Fruit fly (Drosophila melanogaster): Measurements from ENCODE around the gene BigH1.

Gene BigH1

DNA sequence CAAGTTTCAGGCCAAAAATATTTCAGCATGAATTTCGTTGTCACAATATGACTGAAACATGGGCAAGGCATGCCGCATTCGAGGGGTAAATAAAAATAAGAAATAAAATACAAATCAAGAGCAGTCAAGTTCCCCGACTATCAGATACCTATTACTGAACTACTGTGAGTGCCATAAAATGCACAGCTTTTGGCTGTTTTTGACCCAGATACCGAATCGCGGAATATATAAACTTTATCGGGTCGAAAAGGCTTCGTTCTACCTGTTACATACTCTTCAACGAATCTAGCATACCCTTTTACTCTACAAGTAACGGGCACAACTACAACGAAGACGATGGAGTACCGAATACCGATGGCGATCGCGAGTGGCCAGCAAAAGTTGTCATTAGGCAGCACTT, 43.6 kb downstream of the BigH1 start (continued):
- TF ChIP-seq CG16815 (GFP tag; optimal IDR thresholded peaks at IDR 0.05) (no peak), jumu (GFP tag; optimal IDR thresholded peaks at IDR 0.05) (peak; percentile 37), grau (tag; optimal IDR thresholded peaks at IDR 0.05) (peak; percentile 51), CG11247 (GFP tag; IDR thresholded peaks at IDR 0.05) (peak; percentile 73), eyg (GFP tag; optimal IDR thresholded peaks at IDR 0.05) (peak; percentile 57), ERR (GFP tag; optimal IDR thresholded peaks at IDR 0.05) (peak; percentile 8), CG17612 (GFP tag; IDR thresholded peaks at IDR 0.05) (no peak), CG11093 (GFP tag; IDR thresholded peaks at IDR 0.05) (peak; percentile 72; the same call in 2 of the 3 replicates), CrebB (tag; optimal IDR thresholded peaks at IDR 0.05) (peak; percentile 28), Taf1 (GFP tag; IDR thresholded peaks at IDR 0.05) (0 out of 2 replicates have a peak, but pooled peaks have one; percentile 56), E2f1 (GFP tag; IDR thresholded peaks at IDR 0.05) (peak; percentile 63), odd (GFP tag; optimal IDR thresholded peaks at IDR 0.05) (no peak), Tbp (GFP tag; optimal IDR thresholded peaks at IDR 0.05) (no peak), CG11695 (GFP tag; IDR thresholded peaks at IDR 0.05) (peak; percentile 67), Atf3 (GFP tag; optimal IDR thresholded peaks at IDR 0.05) (peak; percentile 19), Mes4 (GFP tag; optimal IDR thresholded peaks at IDR 0.05) (peak; percentile 34), CG12219 (GFP tag; optimal IDR thresholded peaks at IDR 0.05) (peak; percentile 25), nerfin-1 (tag; optimal IDR thresholded peaks at IDR 0.05) (no peak), sens-2 (GFP tag; IDR thresholded peaks at IDR 0.05) (peak; percentile 56), CG14667 (GFP tag; IDR thresholded peaks at IDR 0.05) (0 out of 2 replicates have a peak, but pooled peaks have one; percentile 22), peb (GFP tag; IDR thresholded peaks at IDR 0.05) (no peak), tup (GFP tag; optimal IDR thresholded peaks at IDR 0.05) (peak; percentile 20), esg (GFP tag; conservative IDR thresholded peaks at IDR 0.05) (peak; percentile 52), ranshi (GFP tag; IDR thresholded peaks at IDR 0.05) (peak; percentile 51), fu2 (GFP tag; optimal IDR thresholded peaks at IDR 0.05) (peak; percentile 48), Dip2 (GFP tag; IDR thresholded peaks at IDR 0.05) (no peak), sd (tag; optimal IDR thresholded peaks at IDR 0.05) (peak; percentile 89), CG32532 (GFP tag; IDR thresholded peaks at IDR 0.05) (peak; percentile 83), hth (optimal IDR thresholded peaks at IDR 0.05) (no peak), Oli (tag; optimal IDR thresholded peaks at IDR 0.05) (peak; percentile 48), CG9797 (GFP tag; optimal IDR thresholded peaks at IDR 0.05) (no peak), Dad (GFP tag; optimal IDR thresholded peaks at IDR 0.05) (peak; percentile 13), Kr (GFP tag; optimal IDR thresholded peaks at IDR 0.05) (no peak), CG7357 (GFP tag; IDR thresholded peaks at IDR 0.05) (peak; percentile 64; the same call in 2 of the 3 replicates), H2.0 (GFP tag; IDR thresholded peaks at IDR 0.05) (peak; percentile 68; the same call in 1 of the 2 replicates), CG11504 (tag; optimal IDR thresholded peaks at IDR 0.05) (peak; percentile 57), Hr78 (GFP tag; optimal IDR thresholded peaks at IDR 0.05) (no peak), CG10274 (GFP tag; optimal IDR thresholded peaks at IDR 0.05) (no peak), CG13123 (GFP tag; optimal IDR thresholded peaks at IDR 0.05) (no peak), nau (GFP tag; optimal IDR thresholded peaks at IDR 0.05) (no peak), CG12391 (tag; optimal IDR thresholded peaks at IDR 0.05) (peak; percentile 25), kni (GFP tag; optimal IDR thresholded peaks at IDR 0.05) (peak; percentile 41), pum (GFP tag; optimal IDR thresholded peaks at IDR 0.05) (peak; percentile 58), bab2 (GFP tag; optimal IDR thresholded peaks at IDR 0.05) (peak; percentile 43), Spps (tag; optimal IDR thresholded peaks at IDR 0.05) (no peak), Dp (GFP tag; optimal IDR thresholded peaks at IDR 0.05) (no peak), dati (GFP tag; IDR thresholded peaks at IDR 0.05) (0 out of 2 replicates have a peak, but pooled peaks have one; percentile 39), p53 (GFP tag; optimal IDR thresholded peaks at IDR 0.05) (peak; percentile 3), dan (GFP tag; IDR thresholded peaks at IDR 0.05) (no peak), pan (optimal IDR thresholded peaks at IDR 0.05) (no peak), pan (GFP tag; optimal IDR thresholded peaks at IDR 0.05 in 1 of 2, IDR thresholded peaks at IDR 0.05 in 1 of 2) (peak in 1 of 2 experiments; percentile 84), crp (GFP tag; optimal IDR thresholded peaks at IDR 0.05) (no peak)

Measured in whole organism, embryonic.